Fruit fly (Drosophila melanogaster) whole organism, embryonic: ENCODE measurements around the gene CG10208.

Experiments used
- ATbp ChIP-seq: fragments of 200-800 bp; sonication (Bioruptor generic); optimal IDR thresholded peaks from 2 replicates; lab custom pipeline; 2017; ENCODE audit warnings: missing biosample characterization, mild to moderate bottlenecking, missing genetic modification characterization, missing genetic modification reagents
- Ada2b ChIP-seq: fragments of 200-800 bp; sonication (Bioruptor generic); IDR thresholded peaks from 2 replicates; pipeline ENCODE4 v1.3.6; 2022; ENCODE audit warnings: missing biosample characterization, missing genetic modification characterization
- Antp ChIP-seq: fragments of 200-800 bp; sonication (Bioruptor generic); optimal IDR thresholded peaks from 3 replicates; lab custom pipeline; 2016; ENCODE audit warnings: missing biosample characterization, missing genetic modification characterization
- CG10209 ChIP-seq: fragments of 200-800 bp; sonication (Bioruptor generic); optimal IDR thresholded peaks from 3 replicates; lab custom pipeline; 2017; ENCODE audit warnings: missing biosample characterization, mild to moderate bottlenecking, missing genetic modification characterization, missing genetic modification reagents
- CG10321 ChIP-seq: fragments of 200-800 bp; sonication (Bioruptor generic); IDR thresholded peaks from 2 replicates; pipeline ENCODE4 v1.3.6; 2022; ENCODE audit warnings: missing biosample characterization, missing genetic modification characterization
- CG12391 ChIP-seq: fragments of 200-800 bp; sonication (Bioruptor generic); optimal IDR thresholded peaks from 3 replicates; lab custom pipeline; 2018; ENCODE audit warnings: missing biosample characterization, mild to moderate bottlenecking, missing genetic modification characterization, moderate library complexity
- CG13296 ChIP-seq: fragments of 200-800 bp; sonication (Bioruptor generic); optimal IDR thresholded peaks from 3 replicates; lab custom pipeline; 2018; ENCODE audit warnings: missing biosample characterization, mild to moderate bottlenecking, missing genetic modification characterization
- CG14441 ChIP-seq: fragments of 200-800 bp; sonication (Bioruptor generic); IDR thresholded peaks from 2 replicates; pipeline ENCODE4 v1.3.6; 2022; ENCODE audit warnings: missing biosample characterization, missing genetic modification characterization
- CG14860 ChIP-seq: fragments of 200-800 bp; sonication (Bioruptor generic); IDR thresholded peaks from 3 replicates; pipeline ENCODE4 v1.3.6; 2022; ENCODE audit warnings: missing biosample characterization, missing genetic modification characterization; ENCODE audit not compliant: partially characterized antibody
- CG15601 ChIP-seq: fragments of 200-800 bp; sonication (Bioruptor generic); optimal IDR thresholded peaks from 3 replicates; lab custom pipeline; 2019; ENCODE audit warnings: missing biosample characterization, mild to moderate bottlenecking, missing genetic modification characterization, moderate library complexity
- CG15696 ChIP-seq: fragments of 200-800 bp; sonication (Bioruptor generic); optimal IDR thresholded peaks from 2 replicates; lab custom pipeline; 2019; ENCODE audit warnings: missing biosample characterization, mild to moderate bottlenecking, missing genetic modification characterization, moderate library complexity
- CG2120 ChIP-seq: fragments of 200-800 bp; sonication (Bioruptor generic); optimal IDR thresholded peaks from 3 replicates; lab custom pipeline; 2016; ENCODE audit warnings: missing biosample characterization, missing genetic modification characterization
- CG2199 ChIP-seq: fragments of 200-800 bp; sonication (Bioruptor generic); IDR thresholded peaks from 3 replicates; pipeline ENCODE4 v1.3.6; 2022; ENCODE audit warnings: missing biosample characterization, missing genetic modification characterization
- CG3281 ChIP-seq: fragments of 200-800 bp; sonication (Bioruptor generic); optimal IDR thresholded peaks from 3 replicates; lab custom pipeline; 2017; ENCODE audit warnings: missing biosample characterization, mild to moderate bottlenecking, missing genetic modification characterization
- CG34376 ChIP-seq: fragments of 200-800 bp; sonication (Bioruptor generic); optimal IDR thresholded peaks from 2 replicates; lab custom pipeline; 2018; ENCODE audit warnings: missing biosample characterization, mild to moderate bottlenecking, missing genetic modification characterization
- CG34422 ChIP-seq: fragments of 200-800 bp; sonication (Bioruptor generic); IDR thresholded peaks from 3 replicates; pipeline ENCODE4 v1.3.6; 2022; ENCODE audit warnings: missing biosample characterization, missing genetic modification characterization
- CG42726 ChIP-seq: fragments of 200-800 bp; sonication (Bioruptor generic); IDR thresholded peaks from 2 replicates; pipeline ENCODE4 v1.3.6; 2022; ENCODE audit warnings: missing biosample characterization, missing genetic modification characterization; ENCODE audit not compliant: partially characterized antibody
- CG5180 ChIP-seq: fragments of 200-800 bp; sonication (Bioruptor generic); optimal IDR thresholded peaks from 3 replicates; lab custom pipeline; 2017; ENCODE audit warnings: missing biosample characterization, missing genetic modification characterization, mild to moderate bottlenecking, moderate library complexity, missing genetic modification reagents
- CG7372 ChIP-seq: fragments of 200-800 bp; sonication (Bioruptor generic); IDR thresholded peaks from 2 replicates; pipeline ENCODE4 v1.3.6; 2022; ENCODE audit warnings: missing biosample characterization, missing genetic modification characterization
- CG7556 ChIP-seq: fragments of 200-800 bp; sonication (Bioruptor generic); optimal IDR thresholded peaks from 2 replicates; lab custom pipeline; 2017; ENCODE audit warnings: missing biosample characterization, mild to moderate bottlenecking, missing genetic modification characterization
- CG8944 ChIP-seq: fragments of 200-800 bp; sonication (Bioruptor generic); optimal IDR thresholded peaks from 3 replicates; lab custom pipeline; 2016; ENCODE audit warnings: missing biosample characterization, missing genetic modification characterization
- Dip2 ChIP-seq: fragments of 200-800 bp; sonication (Bioruptor generic); IDR thresholded peaks from 2 replicates; pipeline ENCODE4 v1.3.6; 2022; ENCODE audit warnings: missing biosample characterization, missing genetic modification characterization
- Elba2 ChIP-seq: fragments of 200-800 bp; sonication (Bioruptor generic); optimal IDR thresholded peaks from 3 replicates; lab custom pipeline; 2016; ENCODE audit warnings: missing biosample characterization, missing genetic modification characterization
- GATAe ChIP-seq: fragments of 200-800 bp; sonication (Bioruptor generic); conservative IDR thresholded peaks from 2 replicates; pipeline ENCODE4 v1.3.6; 2022; ENCODE audit warnings: missing biosample characterization, missing genetic modification characterization
- Hey ChIP-seq: fragments of 200-800 bp; sonication (Bioruptor generic); optimal IDR thresholded peaks from 3 replicates; lab custom pipeline; 2018; ENCODE audit warnings: missing biosample characterization, mild to moderate bottlenecking, missing genetic modification characterization
- Hmr ChIP-seq: fragments of 200-800 bp; sonication (Bioruptor generic); optimal IDR thresholded peaks from 3 replicates; lab custom pipeline; 2017; ENCODE audit warnings: mild to moderate bottlenecking, missing biosample characterization, missing genetic modification reagents, missing genetic modification characterization
- Neu2 ChIP-seq: fragments of 200-800 bp; sonication (Bioruptor generic); optimal IDR thresholded peaks from 3 replicates; lab custom pipeline; 2016; ENCODE audit warnings: missing biosample characterization, missing genetic modification characterization, borderline replicate concordance
- Nf-YC ChIP-seq: fragments of 200-800 bp; optimal IDR thresholded peaks from 3 replicates; lab custom pipeline; 2019; ENCODE audit warnings: missing biosample characterization, mild to moderate bottlenecking, missing genetic modification characterization, moderate library complexity
- Opbp ChIP-seq: fragments of 200-800 bp; sonication (Bioruptor generic); IDR thresholded peaks from 3 replicates; pipeline ENCODE4 v1.3.6; 2022; ENCODE audit warnings: missing biosample characterization, missing genetic modification characterization; ENCODE audit not compliant: partially characterized antibody
- Pdp1 ChIP-seq, 2 experiments: fragments of 200-800 bp; sonication (Bioruptor generic); optimal IDR thresholded peaks; 3 replicates each; lab custom pipeline; 2016; ENCODE audit warnings: missing biosample characterization in 2 of 2, missing genetic modification characterization in 2 of 2, mild to moderate bottlenecking in 1 of 2, moderate library complexity in 1 of 2
- Sin3A ChIP-seq: fragments of >200 bp; optimal IDR thresholded peaks from 2 replicates; lab custom pipeline; 2018
- aop ChIP-seq: fragments of 200-800 bp; sonication (Bioruptor generic); IDR thresholded peaks from 2 replicates; pipeline ENCODE4 v1.3.6; 2022; ENCODE audit warnings: missing biosample characterization, missing genetic modification characterization
- cato ChIP-seq: fragments of 200-800 bp; sonication (Bioruptor generic); optimal IDR thresholded peaks from 2 replicates; lab custom pipeline; 2016; ENCODE audit warnings: missing biosample characterization, missing genetic modification characterization, borderline replicate concordance
- dimm ChIP-seq: fragments of 200-800 bp; sonication (Bioruptor generic); IDR thresholded peaks from 2 replicates; pipeline ENCODE4 v1.3.6; 2022; ENCODE audit warnings: missing biosample characterization, missing genetic modification characterization
- en ChIP-seq: fragments of 200-800 bp; sonication (Bioruptor generic); optimal IDR thresholded peaks from 2 replicates; lab custom pipeline; 2016; ENCODE audit warnings: missing biosample characterization, missing genetic modification characterization
- ewg ChIP-seq: fragments of 200-800 bp; sonication (Bioruptor generic); optimal IDR thresholded peaks from 3 replicates; lab custom pipeline; 2017; ENCODE audit warnings: mild to moderate bottlenecking, missing biosample characterization, missing genetic modification reagents, missing genetic modification characterization
- exex ChIP-seq: fragments of 200-800 bp; sonication (Bioruptor generic); optimal IDR thresholded peaks from 4 replicates; lab custom pipeline; 2018; ENCODE audit warnings: missing biosample characterization, mild to moderate bottlenecking, missing genetic modification characterization, moderate library complexity
- fd96Cb ChIP-seq: fragments of 200-800 bp; sonication (Bioruptor generic); optimal IDR thresholded peaks from 2 replicates; lab custom pipeline; 2018; ENCODE audit warnings: missing biosample characterization, mild to moderate bottlenecking, missing genetic modification characterization, moderate library complexity
- gce ChIP-seq: fragments of 200-800 bp; sonication (Bioruptor generic); IDR thresholded peaks from 3 replicates; pipeline ENCODE4 v1.3.6; 2022; ENCODE audit warnings: missing biosample characterization, missing genetic modification characterization
- gcm2 ChIP-seq: fragments of 200-800 bp; sonication (Bioruptor generic); optimal IDR thresholded peaks from 2 replicates; lab custom pipeline; 2016; ENCODE audit warnings: missing biosample characterization, missing genetic modification characterization
- her ChIP-seq: fragments of 200-800 bp; sonication (Bioruptor generic); optimal IDR thresholded peaks from 2 replicates; lab custom pipeline; 2016; ENCODE audit warnings: missing biosample characterization, missing genetic modification characterization
- hth ChIP-seq: fragments of >200 bp; optimal IDR thresholded peaks from 2 replicates; lab custom pipeline; 2017; ENCODE audit warnings: inconsistent platforms
- lbe ChIP-seq: fragments of 200-800 bp; sonication (Bioruptor generic); optimal IDR thresholded peaks from 2 replicates; lab custom pipeline; 2016; ENCODE audit warnings: missing biosample characterization, mild to moderate bottlenecking, missing genetic modification characterization
- mam ChIP-seq: fragments of 200-800 bp; sonication (Bioruptor generic); optimal IDR thresholded peaks from 3 replicates; lab custom pipeline; 2016; ENCODE audit warnings: missing biosample characterization, missing genetic modification characterization
- mirr ChIP-seq: fragments of 200-800 bp; sonication (Bioruptor generic); optimal IDR thresholded peaks from 3 replicates; lab custom pipeline; 2018; ENCODE audit warnings: missing biosample characterization, mild to moderate bottlenecking, missing genetic modification characterization
- pum ChIP-seq: fragments of 200-800 bp; sonication (Bioruptor generic); optimal IDR thresholded peaks from 2 replicates; lab custom pipeline; 2016; ENCODE audit warnings: missing biosample characterization, missing genetic modification characterization
- repo ChIP-seq: fragments of 200-800 bp; sonication (Bioruptor generic); optimal IDR thresholded peaks from 2 replicates; lab custom pipeline; 2016; ENCODE audit warnings: missing biosample characterization, missing genetic modification characterization
- sd ChIP-seq: fragments of 200-800 bp; sonication (Bioruptor generic); optimal IDR thresholded peaks from 3 replicates; lab custom pipeline; 2018; ENCODE audit warnings: missing biosample characterization, mild to moderate bottlenecking, missing genetic modification characterization, moderate library complexity
- sr ChIP-seq: fragments of 200-800 bp; sonication (Bioruptor generic); IDR thresholded peaks from 3 replicates; pipeline ENCODE4 v1.3.6; 2022; ENCODE audit warnings: missing biosample characterization, missing genetic modification characterization
- stc ChIP-seq: fragments of 200-800 bp; sonication (Bioruptor generic); IDR thresholded peaks from 2 replicates; pipeline ENCODE4 v1.3.6; 2022; ENCODE audit warnings: missing biosample characterization, missing genetic modification characterization
- tap ChIP-seq: fragments of 200-800 bp; optimal IDR thresholded peaks from 3 replicates; lab custom pipeline; 2019; ENCODE audit warnings: missing biosample characterization, mild to moderate bottlenecking, missing genetic modification characterization, moderate library complexity
- tin ChIP-seq: fragments of 200-800 bp; sonication (Bioruptor generic); optimal IDR thresholded peaks from 3 replicates; lab custom pipeline; 2016; ENCODE audit warnings: missing biosample characterization, missing genetic modification characterization
- unpg ChIP-seq: fragments of 200-800 bp; sonication (Bioruptor generic); optimal IDR thresholded peaks from 3 replicates; lab custom pipeline; 2018; ENCODE audit warnings: missing biosample characterization, mild to moderate bottlenecking, missing genetic modification characterization, moderate library complexity
- wor ChIP-seq: fragments of 200-800 bp; sonication (Bioruptor generic); IDR thresholded peaks from 2 replicates; pipeline ENCODE4 v1.3.6; 2022; ENCODE audit warnings: missing biosample characterization, missing genetic modification characterization

The CG10208 gene

DNA sequence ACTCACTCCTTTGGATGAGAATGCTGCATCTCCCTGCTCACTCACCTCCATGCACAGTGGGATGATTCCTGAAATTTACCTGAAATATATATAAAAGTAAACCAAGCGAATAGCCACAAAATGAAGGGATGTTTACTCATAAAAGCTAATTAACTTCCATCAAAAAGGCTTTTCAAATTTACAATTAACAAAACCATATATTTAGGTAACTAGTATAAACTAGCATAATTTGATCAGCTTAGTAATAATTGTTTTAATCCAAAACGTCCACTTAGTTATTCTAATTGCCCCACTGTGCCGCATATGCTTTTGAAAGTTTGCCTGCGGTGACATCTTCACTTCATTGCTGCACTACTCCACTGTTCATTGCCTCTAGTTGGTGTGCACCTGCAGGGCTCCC is 10.0 kb upstream of the CG10208 start (continued):
- TF ChIP-seq Neu2 (no peak), repo (GFP tag; lab: Kevin White, UChicago) (no peak), Hmr (GFP tag; lab: Kevin White, UChicago) (peak; percentile 43), wor (peak; percentile 63), dimm (GFP tag; lab: Robert Waterston, UW) (no peak), Elba2 (GFP tag; lab: Kevin White, UChicago) (no peak), CG10321 (no peak), CG14441 (GFP tag; lab: Robert Waterston, UW) (peak; percentile 58), lbe (GFP tag; lab: Kevin White, UChicago) (no peak), CG7372 (GFP tag; lab: Robert Waterston, UW) (no peak), fd96Cb (tag; lab: Kevin White, UChicago) (peak; percentile 89), CG14860 (GFP tag; lab: Robert Waterston, UW) (no peak), CG42726 (GFP tag; lab: Robert Waterston, UW) (no peak), CG5180 (GFP tag; lab: Kevin White, UChicago) (peak; percentile 39), Dip2 (no peak), CG7556 (GFP tag; lab: Kevin White, UChicago) (peak; percentile 76), tin (GFP tag; lab: Kevin White, UChicago) (peak; percentile 62), tap (tag; lab: Kevin White, UChicago) (peak; percentile 45), CG2199 (peak; percentile 29; the same call in 1 of the 3 replicates), ewg (peak; percentile 70), CG15601 (peak; percentile 85), GATAe (GFP tag; lab: Robert Waterston, UW) (no peak), Sin3A (lab: Kevin White, UChicago) (no peak), unpg (peak; percentile 86), pum (GFP tag; lab: Kevin White, UChicago) (peak; percentile 32), Antp (GFP tag; lab: Kevin White, UChicago) (peak; percentile 37), CG8944 (GFP tag; lab: Kevin White, UChicago) (peak; percentile 10), sr (GFP tag; lab: Robert Waterston, UW) (no peak), CG13296 (no peak), mam (no peak), CG10209 (GFP tag; lab: Kevin White, UChicago) (peak; percentile 76), gcm2 (peak; percentile 55), CG15696 (tag; lab: Kevin White, UChicago) (peak; percentile 61), ATbp (peak; percentile 75), en (GFP tag; lab: Kevin White, UChicago) (peak; percentile 17), Opbp (no peak)

DNA sequence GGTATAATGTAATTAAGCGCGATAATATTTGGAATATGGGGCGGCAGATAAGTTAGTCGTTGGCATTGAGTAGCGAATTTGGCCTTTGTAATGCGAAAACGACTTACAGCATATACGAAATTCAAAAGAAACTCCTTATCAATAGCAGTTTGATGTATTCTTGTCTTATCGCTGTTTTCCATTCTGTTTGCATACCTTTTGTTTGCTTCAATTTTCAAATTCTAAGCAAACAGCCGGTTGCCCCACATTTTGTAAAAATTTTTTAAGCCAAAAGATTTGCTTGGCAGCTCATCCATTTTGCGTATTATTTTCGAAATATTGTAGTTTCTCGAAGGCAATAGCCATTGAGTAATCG is 9.5 kb upstream of the CG10208 start:
- TF ChIP-seq Hey (no peak), CG3281 (GFP tag; lab: Kevin White, UChicago) (no peak), mirr (GFP tag; lab: Kevin White, UChicago) (peak; percentile 46), Pdp1 (GFP tag; optimal IDR thresholded peaks at IDR 0.05; lab: Kevin White, UChicago) (peak in 1 of 2 experiments; percentile 32), CG34422 (GFP tag; lab: Robert Waterston, UW) (no peak), aop (GFP tag; lab: Robert Waterston, UW) (no peak), gce (GFP tag; lab: Robert Waterston, UW) (no peak), sd (peak; percentile 30), cato (GFP tag; lab: Kevin White, UChicago) (no peak), CG2120 (GFP tag; lab: Kevin White, UChicago) (no peak), exex (tag; lab: Kevin White, UChicago) (peak; percentile 59), CG12391 (no peak), hth (lab: Kevin White, UChicago) (no peak), Ada2b (GFP tag; lab: Robert Waterston, UW) (no peak), CG34376 (peak; percentile 49), her (GFP tag; lab: Kevin White, UChicago) (no peak), Nf-YC (tag; lab: Kevin White, UChicago) (peak; percentile 56), stc (no peak)
